Worm (Caenorhabditis elegans) whole organism, L4 larva: ENCODE measurements around the gene btb-11.
"Not testable (repeated sequence)": the region's sequence is repeated elsewhere in the genome, so short reads cannot be mapped to it uniquely, and the experiment has no call there.

Source experiments
- D1046.2 ChIP-seq: fragments of 200-800 bp; sonication (Bioruptor generic); IDR thresholded peaks from 2 replicates; pipeline ENCODE4 v1.3.6; 2022; ENCODE audit warnings: missing genetic modification characterization, missing compliant biosample characterization
- F10B5.3 ChIP-seq: sonication (generic microtip); optimal IDR thresholded peaks from 2 replicates; lab custom pipeline; 2016; ENCODE audit warnings: mild to moderate bottlenecking, missing genetic modification characterization, missing compliant biosample characterization
- F26F4.8 ChIP-seq: fragments of 200-800 bp; sonication (Bioruptor generic); conservative IDR thresholded peaks from 2 replicates; pipeline ENCODE4 v1.3.6; 2022; ENCODE audit warnings: missing genetic modification characterization, missing compliant biosample characterization
- F44E2.7 ChIP-seq: fragments of 200-800 bp; sonication (Bioruptor generic); IDR thresholded peaks from 2 replicates; pipeline ENCODE4 v2.1.2; 2022; ENCODE audit warnings: missing genetic modification characterization, missing compliant biosample characterization
- Y75B8A.6 ChIP-seq: fragments of 200-800 bp; sonication (Bioruptor generic); IDR thresholded peaks from 2 replicates; pipeline ENCODE4 v1.3.6; 2022; ENCODE audit warnings: missing genetic modification reagents, missing genetic modification characterization, missing compliant biosample characterization
- ZK337.2 ChIP-seq: fragments of 200-800 bp; sonication (Bioruptor generic); IDR thresholded peaks from 2 replicates; pipeline ENCODE4 v1.3.6; 2022; ENCODE audit warnings: missing genetic modification reagents, missing genetic modification characterization, missing compliant biosample characterization
- aly-2 ChIP-seq: sonication (generic microtip); optimal IDR thresholded peaks from 2 replicates; lab custom pipeline; 2018; ENCODE audit warnings: missing biosample characterization, missing genetic modification characterization
- ceh-44 ChIP-seq: fragments of 200-800 bp; sonication (Bioruptor generic); IDR thresholded peaks from 2 replicates; pipeline ENCODE4 v1.3.6; 2022; ENCODE audit warnings: missing genetic modification reagents, missing genetic modification characterization, missing compliant biosample characterization
- cey-2 ChIP-seq: sonication (generic microtip); optimal IDR thresholded peaks from 3 replicates; lab custom pipeline; 2017; ENCODE audit warnings: missing genetic modification characterization, mild to moderate bottlenecking, missing compliant biosample characterization, antibody characterized with exemption, borderline replicate concordance; ENCODE audit not compliant: insufficient read depth
- duxl-1 ChIP-seq: sonication (generic microtip); optimal IDR thresholded peaks from 2 replicates; lab custom pipeline; 2016; ENCODE audit warnings: mild to moderate bottlenecking, missing genetic modification characterization, moderate library complexity, missing compliant biosample characterization; ENCODE audit not compliant: poor library complexity
- dve-1 ChIP-seq: sonication (generic microtip); optimal IDR thresholded peaks from 2 replicates; lab custom pipeline; 2017; ENCODE audit warnings: antibody characterized with exemption, mild to moderate bottlenecking, missing genetic modification characterization, missing compliant biosample characterization; ENCODE audit not compliant: insufficient read depth
- egl-43 ChIP-seq: fragments of 200-800 bp; sonication (Bioruptor generic); IDR thresholded peaks from 2 replicates; pipeline ENCODE4 v1.3.6; 2022; ENCODE audit warnings: missing genetic modification reagents, missing genetic modification characterization, missing compliant biosample characterization
- lim-7 ChIP-seq: fragments of 200-800 bp; sonication (Bioruptor generic); IDR thresholded peaks from 2 replicates; pipeline ENCODE4 v1.3.6; 2022; ENCODE audit warnings: missing genetic modification characterization, missing compliant biosample characterization
- lin-1 ChIP-seq: fragments of 200-800 bp; sonication (Bioruptor generic); IDR thresholded peaks from 2 replicates; pipeline ENCODE4 v1.3.6; 2022; ENCODE audit warnings: missing genetic modification reagents, missing genetic modification characterization, missing compliant biosample characterization
- madf-9 ChIP-seq: fragments of 200-800 bp; sonication (Bioruptor generic); conservative IDR thresholded peaks from 2 replicates; pipeline ENCODE4 v1.3.6; 2022; ENCODE audit warnings: missing genetic modification reagents, missing genetic modification characterization, missing compliant biosample characterization
- mep-1 ChIP-seq: fragments of 150-350 bp; sonication (generic microtip); optimal IDR thresholded peaks from 3 replicates; lab custom pipeline; 2014; ENCODE audit warnings: missing biosample characterization, missing genetic modification characterization
- mxl-3 ChIP-seq: fragments of 200-800 bp; sonication (Bioruptor generic); optimal IDR thresholded peaks from 2 replicates; lab custom pipeline; 2018; ENCODE audit warnings: mild to moderate bottlenecking, missing genetic modification characterization, missing compliant biosample characterization
- nhr-10 ChIP-seq: fragments of 150-350 bp; optimal IDR thresholded peaks from 2 replicates; lab custom pipeline; 2014; ENCODE audit warnings: missing biosample characterization, missing genetic modification characterization
- nhr-102 ChIP-seq: sonication (generic microtip); optimal IDR thresholded peaks from 2 replicates; lab custom pipeline; 2016; ENCODE audit warnings: mild to moderate bottlenecking, missing genetic modification characterization, moderate library complexity, missing compliant biosample characterization
- nhr-237 ChIP-seq: sonication (generic microtip); optimal IDR thresholded peaks from 2 replicates; lab custom pipeline; 2017; ENCODE audit warnings: missing biosample characterization, missing genetic modification characterization
- nhr-28 ChIP-seq: fragments of 150-350 bp; optimal IDR thresholded peaks from 2 replicates; lab custom pipeline; 2014; ENCODE audit warnings: missing biosample characterization, missing genetic modification characterization
- nhr-42 ChIP-seq: fragments of 200-800 bp; sonication (Bioruptor generic); IDR thresholded peaks from 2 replicates; pipeline ENCODE4 v1.3.6; 2022; ENCODE audit warnings: missing genetic modification characterization, missing compliant biosample characterization
- nhr-48 ChIP-seq: sonication (generic microtip); optimal IDR thresholded peaks from 2 replicates; lab custom pipeline; 2016; ENCODE audit warnings: mild to moderate bottlenecking, missing genetic modification characterization, missing compliant biosample characterization
- nhr-6 ChIP-seq: fragments of 150-350 bp; optimal IDR thresholded peaks from 2 replicates; lab custom pipeline; 2014; ENCODE audit warnings: missing biosample characterization, missing genetic modification characterization
- nhr-76 ChIP-seq: fragments of 150-350 bp; optimal IDR thresholded peaks from 2 replicates; lab custom pipeline; 2014; ENCODE audit warnings: missing biosample characterization, missing genetic modification characterization
- pha-4 ChIP-seq, 2 experiments: fragments of 150-350 bp in 1 of 2; fragments of 200-800 bp in 1 of 2; sonication (Bioruptor generic) in 1 of 2; IDR thresholded peaks in 1 of 2; optimal IDR thresholded peaks in 1 of 2; 2 replicates each; pipeline versions ENCODE4 v1.3.6 to Lab custom; 2014 to 2022; ENCODE audit warnings: missing genetic modification characterization in 2 of 2, missing genetic modification reagents in 2 of 2, missing biosample characterization in 1 of 2, missing compliant biosample characterization in 1 of 2
- pqm-1 ChIP-seq: sonication (generic microtip); optimal IDR thresholded peaks from 2 replicates; lab custom pipeline; 2017; ENCODE audit warnings: missing biosample characterization, missing genetic modification characterization
- rbr-2 ChIP-seq: sonication (generic microtip); optimal IDR thresholded peaks from 2 replicates; lab custom pipeline; 2016; ENCODE audit warnings: missing genotype, missing genetic modification characterization, missing compliant biosample characterization
- set-16 ChIP-seq: fragments of 200-800 bp; sonication (Bioruptor generic); IDR thresholded peaks from 2 replicates; pipeline ENCODE4 v1.3.6; 2022; ENCODE audit warnings: missing genetic modification reagents, missing genetic modification characterization, missing compliant biosample characterization
- snpc-4 ChIP-seq: fragments of 150-350 bp; optimal IDR thresholded peaks from 2 replicates; lab custom pipeline; 2014; ENCODE audit warnings: missing biosample characterization, missing genetic modification characterization
- spr-1 ChIP-seq: sonication (generic microtip); optimal IDR thresholded peaks from 2 replicates; lab custom pipeline; 2016; ENCODE audit warnings: mild to moderate bottlenecking, missing genetic modification characterization, missing compliant biosample characterization
- spr-3 ChIP-seq: fragments of 200-800 bp; sonication (Bioruptor generic); optimal IDR thresholded peaks from 2 replicates; lab custom pipeline; 2018; ENCODE audit warnings: mild to moderate bottlenecking, missing genetic modification characterization, missing compliant biosample characterization
- unc-62 ChIP-seq, 3 experiments: fragments of 150-350 bp in 1 of 3; sonication (generic microtip); optimal IDR thresholded peaks in 2 of 3; peaks in 1 of 3; 1 replicate in 1 of 3; 2 replicates in 2 of 3; lab custom pipeline; 2014 to 2017; ENCODE audit warnings: missing biosample characterization in 3 of 3, missing genetic modification characterization in 3 of 3, missing genetic modification reagents in 3 of 3, missing genotype in 1 of 3
- vab-7 ChIP-seq: fragments of 200-800 bp; sonication (Bioruptor generic); IDR thresholded peaks from 2 replicates; pipeline ENCODE4 v1.3.6; 2022; ENCODE audit warnings: missing genetic modification reagents, missing genetic modification characterization, missing compliant biosample characterization
- zfp-3 ChIP-seq: fragments of 200-800 bp; sonication (Bioruptor generic); conservative IDR thresholded peaks from 2 replicates; pipeline ENCODE4 v1.3.6; 2022; ENCODE audit warnings: missing genetic modification reagents, missing genetic modification characterization, missing compliant biosample characterization
- ztf-11 ChIP-seq: fragments of 150-350 bp; optimal IDR thresholded peaks from 2 replicates; lab custom pipeline; 2014; ENCODE audit warnings: missing biosample characterization, missing genetic modification characterization

btb-11 gene

DNA sequence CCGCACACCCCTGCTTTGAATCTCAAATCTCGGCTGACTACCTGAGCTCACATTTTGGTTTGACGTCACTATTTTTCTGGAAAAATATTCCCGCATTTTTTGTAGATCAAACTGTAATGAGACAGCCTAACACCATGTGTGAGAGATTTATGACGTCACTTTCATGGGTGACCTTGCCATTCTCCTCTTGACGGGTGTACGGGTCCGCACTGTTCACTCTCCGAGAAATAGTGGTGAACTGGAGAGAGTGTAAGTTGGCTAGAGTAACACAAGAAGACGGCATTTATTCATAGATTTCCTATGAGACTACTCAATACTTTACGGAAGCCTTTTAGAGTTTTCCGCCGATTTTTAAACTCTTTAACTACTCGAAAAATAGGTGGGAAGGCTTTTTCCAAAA is 30.1 kb upstream of the btb-11 start, which contains the start of gene K02E7.7:
TSS of gene K02E7.7 (plus strand) at position 301 of the 400 bp plus-strand sequence.
- TF ChIP-seq spr-3 (GFP tag; lab: Kevin White, UChicago); aly-2 (tag; lab: Kevin White, UChicago); mxl-3 (GFP tag; lab: Kevin White, UChicago): not testable (repeated sequence)

DNA sequence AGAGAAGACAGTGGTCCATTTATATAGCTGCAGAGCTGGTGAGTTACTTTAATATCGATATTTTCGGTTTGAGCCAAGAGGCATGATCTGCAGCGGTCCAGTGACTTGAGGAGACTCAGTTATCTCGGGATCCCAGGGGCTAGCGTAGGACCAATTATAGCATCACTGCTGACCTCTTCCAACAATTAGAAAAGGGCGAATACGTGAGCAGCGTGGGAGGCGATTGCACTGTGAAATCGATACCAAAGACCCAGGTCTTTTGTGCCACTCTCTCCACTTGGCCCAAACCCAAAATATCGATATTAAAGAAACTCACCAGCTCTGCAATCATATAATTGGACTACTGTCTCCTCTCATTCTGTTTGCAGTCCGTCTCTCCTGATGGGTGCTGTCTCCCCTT is 25.3 kb upstream of the btb-11 start, which contains the start of gene fbxb-40:
TSS of gene fbxb-40 (minus strand) at position 101 of the 400 bp plus-strand sequence.
- TF ChIP-seq lin-1 (no peak), F44E2.7 (0 out of 2 replicates have a peak, but pooled peaks have one; percentile 37)
- TF ChIP-seq, all 104 proteins: peak for 1

DNA sequence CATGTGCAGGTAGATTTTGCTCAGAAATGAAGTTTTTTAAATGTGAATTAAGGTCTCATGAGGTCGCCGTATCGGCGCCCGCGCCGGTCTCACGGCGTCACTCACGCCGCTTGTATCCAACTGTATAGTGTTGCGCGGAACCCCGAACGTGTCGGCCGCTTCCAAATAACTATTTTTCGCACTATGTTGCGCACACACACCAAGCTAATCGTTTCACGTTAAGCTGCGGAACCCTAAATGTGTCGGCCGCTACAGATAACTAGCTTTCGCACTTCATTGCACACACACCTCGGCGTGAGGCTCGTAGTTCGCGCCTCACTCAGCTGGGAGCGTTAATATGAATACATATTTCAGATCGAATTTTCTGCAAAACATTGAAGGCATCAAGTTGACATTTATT is 22.4 kb upstream of the btb-11 start:
- TF ChIP-seq nhr-42 (GFP tag; lab: Robert Waterston, UW), result no peak
- peak in 1 of 2 experiments; percentile 85 for TF ChIP-seq unc-62 (GFP tag; optimal IDR thresholded peaks at IDR 0.05 in 1 of 2; lab: Kevin White, UChicago)
- no peak for TF ChIP-seq unc-62 (tag; optimal IDR thresholded peaks at IDR 0.05; lab: Kevin White, UChicago)
- no peak for TF ChIP-seq nhr-48 (tag; lab: Kevin White, UChicago)
- no peak for TF ChIP-seq dve-1 (tag; lab: Kevin White, UChicago)
- TF ChIP-seq F26F4.8 (GFP tag; lab: Robert Waterston, UW), result no peak
- no peak for TF ChIP-seq nhr-102 (tag; lab: Kevin White, UChicago)
- 0 out of 2 replicates have a peak, but pooled peaks have one; percentile 27 for TF ChIP-seq D1046.2
- no peak for TF ChIP-seq mep-1 (tag; lab: Kevin White, UChicago)

DNA sequence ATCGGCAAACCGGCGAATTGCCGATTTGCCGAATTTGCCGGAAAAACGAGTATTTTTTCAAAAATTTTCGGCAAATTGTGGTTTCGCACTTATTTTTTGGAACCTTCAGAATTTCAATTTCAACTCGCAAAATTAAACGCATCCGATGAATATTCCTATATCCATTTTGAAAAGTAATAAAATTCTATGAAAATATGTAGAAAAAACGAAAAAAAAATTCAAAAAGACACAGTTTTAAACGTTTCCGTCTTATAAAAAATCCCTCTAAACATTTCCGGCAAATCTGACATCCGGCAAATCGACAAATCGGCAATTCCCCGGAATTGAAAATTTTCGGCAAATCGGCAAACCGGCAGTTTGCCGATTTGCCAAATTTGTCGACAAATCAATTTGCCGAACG is 21.1 kb upstream of the btb-11 start, which contains the start of gene str-148:
TSS of gene str-148 (plus strand) at position 301 of the 400 bp plus-strand sequence.
- TF ChIP-seq duxl-1 (tag; lab: Kevin White, UChicago) (no peak), pha-4 (GFP tag; IDR thresholded peaks at IDR 0.05; lab: Robert Waterston, UW) (no peak), pha-4 (tag; optimal IDR thresholded peaks at IDR 0.05; lab: Kevin White, UChicago) (no peak), spr-3 (GFP tag; lab: Kevin White, UChicago) (no peak), F44E2.7 (no peak), nhr-28 (tag; lab: Kevin White, UChicago) (no peak), zfp-3 (GFP tag; lab: Robert Waterston, UW) (no peak)
- TF ChIP-seq, all 104 proteins: peak for 0

DNA sequence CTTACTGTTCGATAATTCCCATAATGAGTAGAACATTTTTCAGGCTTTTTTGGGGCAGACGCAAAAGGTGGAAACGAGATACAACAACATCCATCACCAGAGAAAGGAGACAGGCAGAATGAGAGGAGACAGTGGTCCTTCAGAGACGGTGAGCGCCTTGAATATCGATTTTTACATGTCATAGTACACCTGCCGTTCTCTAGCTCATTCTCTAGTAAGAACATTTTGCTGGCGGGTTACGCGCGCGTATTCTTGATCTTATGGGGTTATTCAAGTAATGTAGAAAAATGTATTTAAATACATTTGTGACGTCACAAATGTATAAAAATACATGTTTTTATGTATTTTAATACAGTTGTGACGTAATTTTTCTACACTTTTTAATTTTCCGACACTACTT is 19.3 kb upstream of the btb-11 start, which contains the start of gene fbxb-45:
TSS of gene fbxb-45 (minus strand) at position 101 of the 400 bp plus-strand sequence.
- TF ChIP-seq ceh-44 (GFP tag; lab: Robert Waterston, UW); snpc-4 (tag; lab: Kevin White, UChicago); cey-2 (tag; lab: Kevin White, UChicago): not testable (repeated sequence)

DNA sequence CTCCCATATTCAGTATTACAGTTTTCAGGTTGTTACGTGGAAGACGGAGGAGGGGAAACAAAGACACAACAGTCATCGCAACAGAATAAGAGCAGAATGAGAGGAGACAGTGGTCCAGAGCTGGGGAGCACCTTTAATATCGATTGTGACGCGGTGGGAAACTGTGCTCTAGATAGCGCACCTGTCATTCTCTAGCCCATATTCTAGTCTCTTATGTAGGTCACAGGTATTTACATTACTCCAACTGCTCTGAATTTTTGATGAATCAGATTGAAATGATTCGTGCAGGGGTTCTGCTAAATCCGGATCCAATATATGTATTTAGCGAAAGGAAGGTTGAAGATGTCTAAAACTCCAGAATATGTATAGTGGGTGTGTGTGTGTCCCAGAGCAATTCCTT is 17.6 kb upstream of the btb-11 start, which contains the start of gene fbxb-41:
TSS of gene fbxb-41 (minus strand) at position 101 of the 400 bp plus-strand sequence.
- TF ChIP-seq ztf-11 (tag; lab: Kevin White, UChicago) (no peak), unc-62 (GFP tag; optimal IDR thresholded peaks at IDR 0.05 in 1 of 2; lab: Kevin White, UChicago) (peak in 1 of 2 experiments; percentile 35), unc-62 (tag; optimal IDR thresholded peaks at IDR 0.05; lab: Kevin White, UChicago) (no peak)

DNA sequence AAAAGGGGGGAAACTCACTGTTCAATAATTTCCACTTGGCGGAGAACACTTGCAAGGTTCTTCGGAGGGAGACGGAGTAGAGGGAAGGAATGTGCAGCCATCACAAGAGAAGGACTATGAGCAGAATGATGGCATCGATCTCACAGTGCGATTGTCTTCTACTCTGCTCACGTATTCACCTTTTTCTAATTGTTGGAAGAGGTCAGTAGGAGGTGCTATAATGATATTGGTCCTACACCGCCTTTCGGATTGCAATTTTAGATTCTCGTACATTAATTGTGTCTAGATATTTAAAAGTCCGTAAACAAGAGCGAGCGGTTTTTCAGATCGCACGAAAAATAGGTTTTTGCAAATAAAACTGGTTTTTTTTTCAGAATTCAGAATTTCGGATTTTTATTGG is 15.9 kb upstream of the btb-11 start, which contains the start of gene fbxb-39:
TSS of gene fbxb-39 (minus strand) at position 101 of the 400 bp plus-strand sequence.
- no peak for TF ChIP-seq Y75B8A.6 (GFP tag; lab: Robert Waterston, UW)
- TF ChIP-seq vab-7 (GFP tag; lab: Robert Waterston, UW), result no peak
- no peak for TF ChIP-seq mxl-3 (GFP tag; lab: Kevin White, UChicago)
- no peak for TF ChIP-seq lim-7
- TF ChIP-seq ZK337.2 (GFP tag; lab: Robert Waterston, UW), result no peak
- no peak for TF ChIP-seq snpc-4 (tag; lab: Kevin White, UChicago)
- no peak for TF ChIP-seq F26F4.8 (GFP tag; lab: Robert Waterston, UW)
- no peak for TF ChIP-seq pqm-1 (tag; lab: Kevin White, UChicago)
- no peak for TF ChIP-seq rbr-2 (tag; lab: Kevin White, UChicago)
- no peak for TF ChIP-seq F10B5.3 (tag; lab: Kevin White, UChicago)
- no peak for TF ChIP-seq set-16 (GFP tag; lab: Robert Waterston, UW)
- TF ChIP-seq nhr-6 (tag; lab: Kevin White, UChicago), result no peak
- TF ChIP-seq nhr-237 (tag; lab: Kevin White, UChicago), result no peak
- no peak for TF ChIP-seq madf-9 (GFP tag; lab: Robert Waterston, UW)
- TF ChIP-seq nhr-48 (tag; lab: Kevin White, UChicago), result no peak
- no peak for TF ChIP-seq nhr-10 (tag; lab: Kevin White, UChicago)
- TF ChIP-seq spr-1 (tag; lab: Kevin White, UChicago), result no peak
- TF ChIP-seq egl-43, result no peak
- no peak for TF ChIP-seq nhr-76 (tag; lab: Kevin White, UChicago)
